Fruit fly (Drosophila melanogaster): Measurements from ENCODE around the gene CycT.

- TF ChIP-seq CG10631 (GFP tag; optimal IDR thresholded peaks at IDR 0.05): no peak
- no peak for TF ChIP-seq CG11762 (GFP tag; optimal IDR thresholded peaks at IDR 0.05; ENCODE audit: insufficient read depth)
- TF ChIP-seq CG3032 (tag; optimal IDR thresholded peaks at IDR 0.05): peak; percentile 9
- no peak for TF ChIP-seq OdsH (GFP tag; optimal IDR thresholded peaks at IDR 0.05)
- TF ChIP-seq cyc (GFP tag; optimal IDR thresholded peaks at IDR 0.05): no peak
- no peak for TF ChIP-seq CG31627 (GFP tag; optimal IDR thresholded peaks at IDR 0.05)
These were observed 5.5 kb upstream of the CycT start for dm6 chr3L:17563133-17563532.
